Fruit fly (Drosophila melanogaster) whole organism, embryonic: ENCODE results near the gene CG18766.

ENCODE experiments used
- BEAF-32 ChIP-seq: fragments of 200-800 bp; sonication (Bioruptor generic); optimal IDR thresholded peaks from 3 replicates; lab custom pipeline; 2017; ENCODE audit warnings: missing biosample characterization, missing genetic modification characterization, mild to moderate bottlenecking, moderate library complexity, missing genetic modification reagents
- Blimp-1 ChIP-seq: fragments of 200-800 bp; sonication (Bioruptor generic); optimal IDR thresholded peaks from 3 replicates; lab custom pipeline; 2018; ENCODE audit warnings: missing biosample characterization, missing genetic modification characterization, mild to moderate bottlenecking, moderate library complexity, missing genetic modification reagents
- CG10543 ChIP-seq: fragments of 200-800 bp; sonication (Bioruptor generic); optimal IDR thresholded peaks from 3 replicates; lab custom pipeline; 2017; ENCODE audit warnings: missing biosample characterization, mild to moderate bottlenecking, missing genetic modification characterization, moderate library complexity
- CG10979 ChIP-seq: fragments of 200-800 bp; sonication (Bioruptor generic); optimal IDR thresholded peaks from 2 replicates; lab custom pipeline; 2018; ENCODE audit warnings: missing biosample characterization, mild to moderate bottlenecking, missing genetic modification characterization, moderate library complexity
- CG17186 ChIP-seq: fragments of 200-800 bp; sonication (Bioruptor generic); optimal IDR thresholded peaks from 3 replicates; lab custom pipeline; 2017; ENCODE audit warnings: missing biosample characterization, missing genetic modification reagents, missing genetic modification characterization
- CG1832 ChIP-seq: fragments of 200-800 bp; sonication (Bioruptor generic); optimal IDR thresholded peaks from 2 replicates; lab custom pipeline; 2017; ENCODE audit warnings: missing biosample characterization, mild to moderate bottlenecking, missing genetic modification characterization, inconsistent platforms
- CG3281 ChIP-seq: fragments of 200-800 bp; sonication (Bioruptor generic); optimal IDR thresholded peaks from 3 replicates; lab custom pipeline; 2017; ENCODE audit warnings: missing biosample characterization, mild to moderate bottlenecking, missing genetic modification characterization
- CG34224 ChIP-seq: fragments of 200-800 bp; sonication (Bioruptor generic); IDR thresholded peaks from 3 replicates; pipeline ENCODE4 v1.3.6; 2022; ENCODE audit warnings: missing biosample characterization, missing genetic modification characterization; ENCODE audit not compliant: partially characterized antibody
- CG34422 ChIP-seq: fragments of 200-800 bp; sonication (Bioruptor generic); IDR thresholded peaks from 3 replicates; pipeline ENCODE4 v1.3.6; 2022; ENCODE audit warnings: missing biosample characterization, missing genetic modification characterization
- CG4360 ChIP-seq: fragments of 200-800 bp; sonication (Bioruptor generic); IDR thresholded peaks from 2 replicates; pipeline ENCODE4 v1.3.6; 2022; ENCODE audit warnings: missing biosample characterization, missing genetic modification characterization
- CG8478 ChIP-seq: fragments of >200 bp; optimal IDR thresholded peaks from 2 replicates; lab custom pipeline; 2018
- CG9215 ChIP-seq: fragments of 200-800 bp; sonication (Bioruptor generic); IDR thresholded peaks from 2 replicates; pipeline ENCODE4 v1.3.6; 2022; ENCODE audit warnings: missing biosample characterization, missing genetic modification characterization
- CrebB ChIP-seq: fragments of 200-800 bp; sonication (Bioruptor generic); optimal IDR thresholded peaks from 3 replicates; lab custom pipeline; 2018; ENCODE audit warnings: missing biosample characterization, mild to moderate bottlenecking, missing genetic modification characterization
- Dp ChIP-seq: fragments of 200-800 bp; sonication (Bioruptor generic); optimal IDR thresholded peaks from 2 replicates; lab custom pipeline; 2018; ENCODE audit warnings: missing biosample characterization, mild to moderate bottlenecking, missing genetic modification characterization, moderate library complexity
- Dref ChIP-seq: fragments of 200-800 bp; sonication (Bioruptor generic); IDR thresholded peaks from 2 replicates; pipeline ENCODE4 v1.3.6; 2022; ENCODE audit warnings: missing biosample characterization, missing genetic modification characterization
- Elba2 ChIP-seq: fragments of 200-800 bp; sonication (Bioruptor generic); optimal IDR thresholded peaks from 3 replicates; lab custom pipeline; 2016; ENCODE audit warnings: missing biosample characterization, missing genetic modification characterization
- Max ChIP-seq: fragments of 200-800 bp; sonication (Bioruptor generic); optimal IDR thresholded peaks from 2 replicates; lab custom pipeline; 2016; ENCODE audit warnings: missing biosample characterization, mild to moderate bottlenecking, missing genetic modification characterization
- Myb ChIP-seq: fragments of 200-800 bp; sonication (Bioruptor generic); optimal IDR thresholded peaks from 2 replicates; lab custom pipeline; 2016; ENCODE audit warnings: missing biosample characterization, missing genetic modification characterization
- Nf-YB ChIP-seq: fragments of 200-800 bp; sonication (Bioruptor generic); optimal IDR thresholded peaks from 3 replicates; lab custom pipeline; 2019; ENCODE audit warnings: missing biosample characterization, mild to moderate bottlenecking, missing genetic modification characterization, moderate library complexity
- Nf-YC ChIP-seq: fragments of 200-800 bp; optimal IDR thresholded peaks from 3 replicates; lab custom pipeline; 2019; ENCODE audit warnings: missing biosample characterization, mild to moderate bottlenecking, missing genetic modification characterization, moderate library complexity
- Sin3A ChIP-seq: fragments of >200 bp; optimal IDR thresholded peaks from 2 replicates; lab custom pipeline; 2018
- Sry-δ ChIP-seq: fragments of 200-800 bp; sonication (Bioruptor generic); optimal IDR thresholded peaks from 2 replicates; lab custom pipeline; 2016; ENCODE audit warnings: missing biosample characterization, missing genetic modification characterization
- Trl ChIP-seq, 3 experiments: fragments of >200 bp in 2 of 3; fragments of 200-800 bp in 1 of 3; sonication (Bioruptor generic) in 1 of 3; optimal IDR thresholded peaks; 2 replicates in 1 of 3; 3 replicates in 2 of 3; lab custom pipeline; 2016 to 2017; ENCODE audit warnings: missing biosample characterization in 1 of 3, missing genetic modification characterization in 1 of 3
- abd-A ChIP-seq: fragments of 200-800 bp; sonication (Bioruptor generic); optimal IDR thresholded peaks from 3 replicates; lab custom pipeline; 2019; ENCODE audit warnings: missing biosample characterization, mild to moderate bottlenecking, missing genetic modification characterization, moderate library complexity
- ato ChIP-seq: fragments of 200-800 bp; sonication (Bioruptor generic); IDR thresholded peaks from 2 replicates; pipeline ENCODE4 v1.3.6; 2022; ENCODE audit warnings: missing biosample characterization, missing genetic modification characterization; ENCODE audit not compliant: partially characterized antibody
- bigmax ChIP-seq: fragments of 200-800 bp; sonication (Bioruptor generic); optimal IDR thresholded peaks from 2 replicates; lab custom pipeline; 2018; ENCODE audit warnings: missing biosample characterization, mild to moderate bottlenecking, missing genetic modification characterization
- cg ChIP-seq: fragments of 200-800 bp; sonication (Bioruptor generic); optimal IDR thresholded peaks from 3 replicates; lab custom pipeline; 2019; ENCODE audit warnings: missing biosample characterization, mild to moderate bottlenecking, missing genetic modification characterization, moderate library complexity
- chif ChIP-seq, 2 experiments: fragments of 200-800 bp; sonication (Bioruptor generic); optimal IDR thresholded peaks; 3 replicates each; lab custom pipeline; 2016; ENCODE audit warnings: missing biosample characterization in 2 of 2, missing genetic modification characterization in 2 of 2
- chinmo ChIP-seq: fragments of 200-800 bp; sonication (Bioruptor generic); IDR thresholded peaks from 4 replicates; pipeline ENCODE4 v1.3.6; 2022; ENCODE audit warnings: missing biosample characterization, missing genetic modification characterization; ENCODE audit not compliant: partially characterized antibody
- ci ChIP-seq: fragments of 200-800 bp; sonication (Bioruptor generic); IDR thresholded peaks from 3 replicates; pipeline ENCODE4 v1.3.6; 2022; ENCODE audit warnings: missing biosample characterization, missing genetic modification characterization
- crol ChIP-seq: fragments of 200-800 bp; sonication (Bioruptor generic); IDR thresholded peaks from 2 replicates; pipeline ENCODE4 v1.3.6; 2022; ENCODE audit warnings: missing biosample characterization, missing genetic modification characterization
- dysf ChIP-seq: fragments of 200-800 bp; sonication (Bioruptor generic); IDR thresholded peaks from 3 replicates; pipeline ENCODE4 v1.3.6; 2022; ENCODE audit warnings: missing biosample characterization, missing genetic modification characterization
- fd64A ChIP-seq: fragments of 200-800 bp; sonication (Bioruptor generic); optimal IDR thresholded peaks from 3 replicates; lab custom pipeline; 2018; ENCODE audit warnings: missing biosample characterization, mild to moderate bottlenecking, missing genetic modification characterization
- grau ChIP-seq: fragments of 200-800 bp; optimal IDR thresholded peaks from 3 replicates; lab custom pipeline; 2019; ENCODE audit warnings: missing biosample characterization, mild to moderate bottlenecking, missing genetic modification characterization, moderate library complexity
- kay ChIP-seq: fragments of 200-800 bp; sonication (Bioruptor generic); optimal IDR thresholded peaks from 2 replicates; lab custom pipeline; 2016; ENCODE audit warnings: missing biosample characterization, missing genetic modification characterization
- lov ChIP-seq, 2 experiments: fragments of 200-800 bp in 1 of 2; fragments of >200 bp in 1 of 2; sonication (Bioruptor generic) in 1 of 2; IDR thresholded peaks in 1 of 2; optimal IDR thresholded peaks in 1 of 2; 2 replicates in 1 of 2; 3 replicates in 1 of 2; pipeline versions ENCODE4 v1.3.6 to Lab custom; 2017 to 2022; ENCODE audit warnings: missing biosample characterization in 1 of 2, missing genetic modification characterization in 1 of 2
- nmo ChIP-seq: fragments of 200-800 bp; sonication (Bioruptor generic); optimal IDR thresholded peaks from 2 replicates; lab custom pipeline; 2018; ENCODE audit warnings: missing biosample characterization, mild to moderate bottlenecking, missing genetic modification characterization, moderate library complexity
- pros ChIP-seq: fragments of 200-800 bp; sonication (Bioruptor generic); optimal IDR thresholded peaks from 3 replicates; lab custom pipeline; 2019; ENCODE audit warnings: missing biosample characterization, mild to moderate bottlenecking, missing genetic modification characterization, moderate library complexity
- pzg ChIP-seq: fragments of 200-800 bp; sonication (Bioruptor generic); optimal IDR thresholded peaks from 3 replicates; lab custom pipeline; 2018; ENCODE audit warnings: missing biosample characterization, mild to moderate bottlenecking, missing genetic modification characterization, moderate library complexity
- ranshi ChIP-seq: fragments of 200-800 bp; sonication (Bioruptor generic); IDR thresholded peaks from 2 replicates; pipeline ENCODE4 v1.3.6; 2022; ENCODE audit warnings: missing biosample characterization, missing genetic modification characterization
- rib ChIP-seq: fragments of 200-800 bp; sonication (Bioruptor generic); IDR thresholded peaks from 2 replicates; pipeline ENCODE4 v1.3.6; 2022; ENCODE audit warnings: missing biosample characterization, missing genetic modification characterization
- shn ChIP-seq: fragments of 200-800 bp; sonication (Bioruptor generic); optimal IDR thresholded peaks from 3 replicates; lab custom pipeline; 2016; ENCODE audit warnings: missing biosample characterization, missing genetic modification characterization
- tgo ChIP-seq: fragments of 200-800 bp; sonication (Bioruptor generic); IDR thresholded peaks from 3 replicates; pipeline ENCODE4 v1.3.6; 2022; ENCODE audit warnings: missing biosample characterization, missing genetic modification characterization

CG18766 gene

dm6 chr3R:27245401-27245757 lies 330 bp upstream of the CG18766 start:
- TF ChIP-seq rib (GFP tag; lab: Robert Waterston, UW) (0 out of 2 replicates have a peak, but pooled peaks have one; percentile 13), Sin3A (lab: Kevin White, UChicago) (peak; percentile 0), dysf (no peak), kay (GFP tag; lab: Kevin White, UChicago) (peak; percentile 38), shn (peak; percentile 49), CrebB (peak; percentile 17), Myb (GFP tag; lab: Kevin White, UChicago) (peak; percentile 47), CG3281 (GFP tag; lab: Kevin White, UChicago) (peak; percentile 5), crol (GFP tag; lab: Robert Waterston, UW) (peak; percentile 73), Elba2 (GFP tag; lab: Kevin White, UChicago) (peak; percentile 39), CG4360 (GFP tag; lab: Robert Waterston, UW) (peak; percentile 92), chif (GFP tag; optimal IDR thresholded peaks at IDR 0.05; lab: Kevin White, UChicago) (peak in 1 of 2 experiments; percentile 17), ranshi (no peak), Nf-YB (GFP tag; lab: Kevin White, UChicago) (peak; percentile 27), nmo (peak; percentile 10), CG10979 (tag; lab: Kevin White, UChicago) (no peak), Sry-δ (GFP tag; lab: Kevin White, UChicago) (peak; percentile 16), Blimp-1 (GFP tag; lab: Kevin White, UChicago) (peak; percentile 8), ci (GFP tag; lab: Robert Waterston, UW) (peak; percentile 52; the same call in 1 of the 3 replicates), pros (GFP tag; lab: Kevin White, UChicago) (peak; percentile 13), grau (peak; percentile 10), bigmax (GFP tag; lab: Kevin White, UChicago) (no peak), Dref (no peak), abd-A (tag; lab: Kevin White, UChicago) (peak; percentile 26), Max (GFP tag; lab: Kevin White, UChicago) (no peak), fd64A (GFP tag; lab: Kevin White, UChicago) (no peak), pzg (GFP tag; lab: Kevin White, UChicago) (peak; percentile 10), tgo (GFP tag; lab: Robert Waterston, UW) (0 out of 3 replicates have a peak, but pooled peaks have one; percentile 19), Dp (GFP tag; lab: Kevin White, UChicago) (peak; percentile 16), lov (optimal IDR thresholded peaks at IDR 0.05; lab: Kevin White, UChicago) (no peak), lov (GFP tag; IDR thresholded peaks at IDR 0.05; lab: Robert Waterston, UW) (no peak), CG9215 (GFP tag; lab: Robert Waterston, UW) (peak; percentile 26; the same call in 1 of the 2 replicates), CG34422 (GFP tag; lab: Robert Waterston, UW) (peak; percentile 56; the same call in 2 of the 3 replicates), chinmo (GFP tag; lab: Robert Waterston, UW) (peak; percentile 89; the same call in 3 of the 4 replicates), CG17186 (GFP tag; lab: Kevin White, UChicago) (peak; percentile 8), CG34224 (0 out of 3 replicates have a peak, but pooled peaks have one; percentile 33), BEAF-32 (peak; percentile 15), CG8478 (peak; percentile 91), Trl (optimal IDR thresholded peaks at IDR 0.05; lab: Kevin White, UChicago) (peak in 1 of 2 experiments; percentile 23), Trl (GFP tag; optimal IDR thresholded peaks at IDR 0.05; lab: Kevin White, UChicago) (no peak), Nf-YC (tag; lab: Kevin White, UChicago) (peak; percentile 50), ato (GFP tag; lab: Robert Waterston, UW) (0 out of 2 replicates have a peak, but pooled peaks have one; percentile 4), CG1832 (GFP tag; lab: Kevin White, UChicago) (no peak), cg (GFP tag; lab: Kevin White, UChicago) (peak; percentile 70), CG10543 (GFP tag; lab: Kevin White, UChicago) (peak; percentile 33)
